Fruit fly (Drosophila melanogaster) whole organism, wandering third instar larva: ENCODE measurements around the gene CG42526.

Experiments used
- Abd-B ChIP-seq: fragments of >200 bp; optimal IDR thresholded peaks from 2 replicates; lab custom pipeline; 2017; ENCODE audit warnings: missing biosample characterization, missing genetic modification characterization
- CG32264 ChIP-seq: fragments of 200-800 bp; sonication (Bioruptor generic); optimal IDR thresholded peaks from 2 replicates; lab custom pipeline; 2016; ENCODE audit warnings: missing biosample characterization, missing genetic modification characterization
- Dfd ChIP-seq: fragments of >200 bp; optimal IDR thresholded peaks from 2 replicates; lab custom pipeline; 2017; ENCODE audit warnings: missing biosample characterization, missing genetic modification characterization
- Hnf4 ChIP-seq: fragments of 200-800 bp; sonication (Bioruptor generic); optimal IDR thresholded peaks from 2 replicates; lab custom pipeline; 2016; ENCODE audit warnings: missing biosample characterization, mild to moderate bottlenecking, missing genetic modification characterization
- Jra ChIP-seq: sonication (Bioruptor generic); optimal IDR thresholded peaks from 2 replicates; lab custom pipeline; 2016; ENCODE audit warnings: missing biosample characterization, missing genetic modification characterization
- Myc ChIP-seq: fragments of >200 bp; optimal IDR thresholded peaks from 2 replicates; lab custom pipeline; 2017
- OdsH ChIP-seq: fragments of 200-800 bp; sonication (Bioruptor generic); optimal IDR thresholded peaks from 2 replicates; lab custom pipeline; 2016; ENCODE audit warnings: missing biosample characterization, mild to moderate bottlenecking, missing genetic modification characterization
- br ChIP-seq: fragments of 200-800 bp; sonication (Bioruptor generic); optimal IDR thresholded peaks from 2 replicates; lab custom pipeline; 2016; ENCODE audit warnings: missing biosample characterization, missing genetic modification characterization
- dmrt93B ChIP-seq: fragments of 200-800 bp; sonication (Bioruptor generic); optimal IDR thresholded peaks from 2 replicates; lab custom pipeline; 2018; ENCODE audit warnings: missing biosample characterization, mild to moderate bottlenecking, missing genetic modification characterization
- dsf ChIP-seq: sonication (Bioruptor generic); optimal IDR thresholded peaks from 2 replicates; lab custom pipeline; 2016; ENCODE audit warnings: missing biosample characterization, missing genetic modification characterization, borderline replicate concordance
- jim ChIP-seq: fragments of 175-275, 200-325 bp; sonication (Bioruptor generic); optimal IDR thresholded peaks from 2 replicates; lab custom pipeline; 2016; ENCODE audit warnings: missing biosample characterization, mild to moderate bottlenecking, missing genetic modification characterization
- pan ChIP-seq: fragments of >200 bp; optimal IDR thresholded peaks from 2 replicates; lab custom pipeline; 2017
- psq ChIP-seq: fragments of 200-800 bp; sonication (Bioruptor generic); optimal IDR thresholded peaks from 3 replicates; lab custom pipeline; 2017; ENCODE audit warnings: missing biosample characterization, mild to moderate bottlenecking, missing genetic modification characterization, moderate library complexity
- sage ChIP-seq: fragments of 200-800 bp; sonication (Bioruptor generic); optimal IDR thresholded peaks from 2 replicates; lab custom pipeline; 2016; ENCODE audit warnings: missing biosample characterization, mild to moderate bottlenecking, missing genetic modification characterization

dm6 chr3L:9410030-9410589 is 25.1 kb downstream of the CG42526 start:
- TF ChIP-seq Abd-B (GFP tag; lab: Kevin White, UChicago): no peak
- TF ChIP-seq dsf (GFP tag; lab: Kevin White, UChicago): no peak
- TF ChIP-seq br (GFP tag; lab: Kevin White, UChicago): no peak
- peak; percentile 15 for TF ChIP-seq psq
- no peak for TF ChIP-seq Jra
- TF ChIP-seq sage (GFP tag; lab: Kevin White, UChicago): no peak
- no peak for TF ChIP-seq OdsH
- no peak for TF ChIP-seq Dfd (GFP tag; lab: Kevin White, UChicago)
- TF ChIP-seq pan (lab: Kevin White, UChicago): no peak
- TF ChIP-seq jim: no peak
- no peak for TF ChIP-seq Myc (lab: Kevin White, UChicago)
- TF ChIP-seq CG32264 (GFP tag; lab: Kevin White, UChicago): no peak
- no peak for TF ChIP-seq dmrt93B (GFP tag; lab: Kevin White, UChicago)
- TF ChIP-seq Hnf4 (GFP tag; lab: Kevin White, UChicago): no peak
